Fruit fly (Drosophila melanogaster) whole organism, embryonic: ENCODE measurements around the gene Cyp4d1.

Experiments
- Antp ChIP-seq: fragments of 200-800 bp; sonication (Bioruptor generic); optimal IDR thresholded peaks from 3 replicates; lab custom pipeline; 2016; ENCODE audit warnings: missing biosample characterization, missing genetic modification characterization
- Atf-2 ChIP-seq: fragments of 200-800 bp; sonication (Bioruptor generic); optimal IDR thresholded peaks from 2 replicates; lab custom pipeline; 2016; ENCODE audit warnings: missing biosample characterization, missing genetic modification characterization
- BtbVII ChIP-seq: fragments of 200-800 bp; sonication (Bioruptor generic); optimal IDR thresholded peaks from 3 replicates; lab custom pipeline; 2017; ENCODE audit warnings: missing biosample characterization, mild to moderate bottlenecking, missing genetic modification characterization
- CG10654 ChIP-seq: fragments of 200-800 bp; sonication (Bioruptor generic); optimal IDR thresholded peaks from 2 replicates; lab custom pipeline; 2016; ENCODE audit warnings: missing biosample characterization, missing genetic modification characterization
- CG11560 ChIP-seq: fragments of 200-800 bp; sonication (Bioruptor generic); IDR thresholded peaks from 3 replicates; pipeline ENCODE4 v1.3.6; 2022; ENCODE audit warnings: missing biosample characterization, missing genetic modification characterization
- CG11695 ChIP-seq: fragments of 200-800 bp; sonication (Bioruptor generic); IDR thresholded peaks from 3 replicates; pipeline ENCODE4 v1.3.6; 2022; ENCODE audit warnings: missing biosample characterization, missing genetic modification characterization
- CG16863 ChIP-seq: fragments of 200-800 bp; sonication (Bioruptor generic); optimal IDR thresholded peaks from 3 replicates; lab custom pipeline; 2016; ENCODE audit warnings: missing biosample characterization, missing genetic modification characterization
- CG1792 ChIP-seq: fragments of 200-800 bp; sonication (Bioruptor generic); optimal IDR thresholded peaks from 2 replicates; lab custom pipeline; 2016; ENCODE audit warnings: missing biosample characterization, missing genetic modification characterization
- CG18764 ChIP-seq: fragments of 200-800 bp; sonication (Bioruptor generic); optimal IDR thresholded peaks from 3 replicates; lab custom pipeline; 2016; ENCODE audit warnings: missing biosample characterization, missing genetic modification characterization
- CG3065 ChIP-seq: fragments of 200-800 bp; sonication (Bioruptor generic); optimal IDR thresholded peaks from 2 replicates; lab custom pipeline; 2016; ENCODE audit warnings: missing biosample characterization, missing genetic modification characterization
- CG3163 ChIP-seq: fragments of 200-800 bp; sonication (Bioruptor generic); optimal IDR thresholded peaks from 3 replicates; lab custom pipeline; 2016; ENCODE audit warnings: missing biosample characterization, missing genetic modification characterization
- CG6272 ChIP-seq: fragments of 200-800 bp; sonication (Bioruptor generic); IDR thresholded peaks from 2 replicates; pipeline ENCODE4 v1.3.6; 2022; ENCODE audit warnings: missing biosample characterization, missing genetic modification characterization
- CG6683 ChIP-seq: fragments of 200-800 bp; sonication (Bioruptor generic); optimal IDR thresholded peaks from 2 replicates; lab custom pipeline; 2017; ENCODE audit warnings: missing biosample characterization, mild to moderate bottlenecking, missing genetic modification characterization, missing genetic modification reagents
- CG7357 ChIP-seq: fragments of 200-800 bp; sonication (Bioruptor generic); IDR thresholded peaks from 3 replicates; pipeline ENCODE4 v1.3.6; 2022; ENCODE audit warnings: missing biosample characterization, missing genetic modification characterization
- CG7928 ChIP-seq: fragments of 200-800 bp; sonication (Bioruptor generic); optimal IDR thresholded peaks from 2 replicates; lab custom pipeline; 2017; ENCODE audit warnings: missing biosample characterization, mild to moderate bottlenecking, missing genetic modification characterization
- CG7963 ChIP-seq: fragments of 200-800 bp; sonication (Bioruptor generic); IDR thresholded peaks from 3 replicates; pipeline ENCODE4 v1.3.6; 2022; ENCODE audit warnings: missing biosample characterization, missing genetic modification characterization; ENCODE audit not compliant: partially characterized antibody
- CG8388 ChIP-seq: fragments of 200-800 bp; sonication (Bioruptor generic); optimal IDR thresholded peaks from 2 replicates; lab custom pipeline; 2019; ENCODE audit warnings: missing biosample characterization, mild to moderate bottlenecking, missing genetic modification characterization, moderate library complexity
- CG9215 ChIP-seq: fragments of 200-800 bp; sonication (Bioruptor generic); IDR thresholded peaks from 2 replicates; pipeline ENCODE4 v1.3.6; 2022; ENCODE audit warnings: missing biosample characterization, missing genetic modification characterization
- D19A ChIP-seq: fragments of 200-800 bp; optimal IDR thresholded peaks from 3 replicates; lab custom pipeline; 2019; ENCODE audit warnings: missing biosample characterization, mild to moderate bottlenecking, missing genetic modification characterization, moderate library complexity
- D19B ChIP-seq: fragments of 200-800 bp; sonication (Bioruptor generic); optimal IDR thresholded peaks from 2 replicates; lab custom pipeline; 2017; ENCODE audit warnings: missing biosample characterization, mild to moderate bottlenecking, missing genetic modification characterization
- Dek ChIP-seq: fragments of 200-800 bp; sonication (Bioruptor generic); optimal IDR thresholded peaks from 3 replicates; lab custom pipeline; 2019; ENCODE audit warnings: missing biosample characterization, mild to moderate bottlenecking, missing genetic modification characterization, moderate library complexity
- Doc2 ChIP-seq: fragments of 200-800 bp; sonication (Bioruptor generic); IDR thresholded peaks from 2 replicates; pipeline ENCODE4 v1.3.6; 2022; ENCODE audit warnings: missing biosample characterization, missing genetic modification characterization
- Fer2 ChIP-seq: fragments of 200-800 bp; sonication (Bioruptor generic); optimal IDR thresholded peaks from 2 replicates; lab custom pipeline; 2018; ENCODE audit warnings: missing biosample characterization, mild to moderate bottlenecking, missing genetic modification characterization, moderate library complexity
- GATAe ChIP-seq: fragments of 200-800 bp; sonication (Bioruptor generic); conservative IDR thresholded peaks from 2 replicates; pipeline ENCODE4 v1.3.6; 2022; ENCODE audit warnings: missing biosample characterization, missing genetic modification characterization
- Lpt ChIP-seq: fragments of >200 bp; optimal IDR thresholded peaks from 2 replicates; lab custom pipeline; 2018; ENCODE audit warnings: missing biosample characterization, missing genetic modification characterization
- MESR4 ChIP-seq: fragments of 200-800 bp; sonication (Bioruptor generic); optimal IDR thresholded peaks from 2 replicates; lab custom pipeline; 2018; ENCODE audit warnings: missing biosample characterization, mild to moderate bottlenecking, missing genetic modification characterization, moderate library complexity
- MTF-1 ChIP-seq: fragments of 200-800 bp; sonication (Bioruptor generic); optimal IDR thresholded peaks from 2 replicates; lab custom pipeline; 2018; ENCODE audit warnings: missing biosample characterization, mild to moderate bottlenecking, missing genetic modification characterization, borderline replicate concordance
- Myb ChIP-seq: fragments of 200-800 bp; sonication (Bioruptor generic); optimal IDR thresholded peaks from 2 replicates; lab custom pipeline; 2016; ENCODE audit warnings: missing biosample characterization, missing genetic modification characterization
- Oaz ChIP-seq: fragments of 200-800 bp; sonication (Bioruptor generic); IDR thresholded peaks from 2 replicates; pipeline ENCODE4 v1.3.6; 2022; ENCODE audit warnings: missing biosample characterization, missing genetic modification characterization
- Ptx1 ChIP-seq: fragments of 200-800 bp; sonication (Bioruptor generic); IDR thresholded peaks from 2 replicates; pipeline ENCODE4 v1.3.6; 2022; ENCODE audit warnings: missing biosample characterization, missing genetic modification characterization
- TFAM ChIP-seq: fragments of 200-800 bp; sonication (Bioruptor generic); optimal IDR thresholded peaks from 2 replicates; lab custom pipeline; 2017; ENCODE audit warnings: missing biosample characterization, missing genetic modification characterization, inconsistent platforms
- cg ChIP-seq: fragments of 200-800 bp; sonication (Bioruptor generic); optimal IDR thresholded peaks from 3 replicates; lab custom pipeline; 2019; ENCODE audit warnings: missing biosample characterization, mild to moderate bottlenecking, missing genetic modification characterization, moderate library complexity
- dati ChIP-seq: fragments of 200-800 bp; sonication (Bioruptor generic); IDR thresholded peaks from 2 replicates; pipeline ENCODE4 v1.3.6; 2022; ENCODE audit warnings: missing biosample characterization, missing genetic modification characterization
- dimm ChIP-seq: fragments of 200-800 bp; sonication (Bioruptor generic); IDR thresholded peaks from 2 replicates; pipeline ENCODE4 v1.3.6; 2022; ENCODE audit warnings: missing biosample characterization, missing genetic modification characterization
- dpn ChIP-seq, 2 experiments: fragments of 200-800 bp; sonication (Bioruptor generic); optimal IDR thresholded peaks; 3 replicates each; lab custom pipeline; 2016; ENCODE audit warnings: missing biosample characterization in 2 of 2, missing genetic modification characterization in 2 of 2
- emc ChIP-seq: fragments of 200-800 bp; sonication (Bioruptor generic); optimal IDR thresholded peaks from 2 replicates; lab custom pipeline; 2016; ENCODE audit warnings: missing biosample characterization, missing genetic modification characterization
- gcm ChIP-seq: fragments of 200-800 bp; sonication (Bioruptor generic); optimal IDR thresholded peaks from 2 replicates; lab custom pipeline; 2019; ENCODE audit warnings: missing biosample characterization, mild to moderate bottlenecking, missing genetic modification characterization, moderate library complexity
- gem ChIP-seq: fragments of 200-800 bp; sonication (Bioruptor generic); optimal IDR thresholded peaks from 2 replicates; lab custom pipeline; 2019; ENCODE audit warnings: missing biosample characterization, mild to moderate bottlenecking, missing genetic modification characterization, moderate library complexity
- lab ChIP-seq: fragments of 200-800 bp; sonication (Bioruptor generic); optimal IDR thresholded peaks from 3 replicates; lab custom pipeline; 2017; ENCODE audit warnings: missing biosample characterization, missing genetic modification characterization, mild to moderate bottlenecking, moderate library complexity, missing genetic modification reagents
- lola ChIP-seq, 3 experiments: fragments of >200 bp in 2 of 3; fragments of 200-800 bp in 1 of 3; sonication (Bioruptor generic) in 1 of 3; optimal IDR thresholded peaks; 2 replicates each; lab custom pipeline; 2017 to 2019; ENCODE audit warnings: missing biosample characterization in 3 of 3, missing genetic modification characterization in 3 of 3, mild to moderate bottlenecking in 1 of 3, moderate library complexity in 1 of 3
- pho ChIP-seq: fragments of 200-800 bp; sonication (Bioruptor generic); optimal IDR thresholded peaks from 2 replicates; lab custom pipeline; 2016; ENCODE audit warnings: missing biosample characterization, missing genetic modification characterization
- row ChIP-seq: fragments of 200-800 bp; sonication (Bioruptor generic); IDR thresholded peaks from 3 replicates; pipeline ENCODE4 v1.3.6; 2022; ENCODE audit warnings: missing biosample characterization, missing genetic modification characterization
- salm ChIP-seq: fragments of 200-800 bp; sonication (Bioruptor generic); optimal IDR thresholded peaks from 2 replicates; lab custom pipeline; 2018; ENCODE audit warnings: missing biosample characterization, mild to moderate bottlenecking, missing genetic modification characterization
- sc ChIP-seq, 3 experiments: fragments of >200 bp in 2 of 3; fragments of 200-800 bp in 1 of 3; sonication (Bioruptor generic) in 1 of 3; optimal IDR thresholded peaks; 2 replicates in 2 of 3; 3 replicates in 1 of 3; lab custom pipeline; 2017; ENCODE audit warnings: mild to moderate bottlenecking in 1 of 3, missing biosample characterization in 1 of 3, missing genetic modification characterization in 1 of 3, missing genetic modification reagents in 1 of 3
- sens-2 ChIP-seq: fragments of 200-800 bp; sonication (Bioruptor generic); IDR thresholded peaks from 2 replicates; pipeline ENCODE4 v1.3.6; 2022; ENCODE audit warnings: missing biosample characterization, missing genetic modification characterization
- ssp ChIP-seq: fragments of 200-800 bp; sonication (Bioruptor generic); IDR thresholded peaks from 2 replicates; pipeline ENCODE4 v1.3.6; 2022; ENCODE audit warnings: missing biosample characterization, missing genetic modification characterization
- trh ChIP-seq: fragments of 200-800 bp; sonication (Bioruptor generic); optimal IDR thresholded peaks from 2 replicates; lab custom pipeline; 2016; ENCODE audit warnings: missing biosample characterization, missing genetic modification characterization
- z ChIP-seq: fragments of 200-800 bp; sonication (Bioruptor generic); IDR thresholded peaks from 3 replicates; pipeline ENCODE4 v1.3.6; 2022; ENCODE audit warnings: missing biosample characterization, missing genetic modification characterization

Gene Cyp4d1

dm6 chrX:2135868-2136787 lies 25.9 kb downstream of the Cyp4d1 start (continued):
- TF ChIP-seq CG7963 (GFP tag; lab: Robert Waterston, UW), result no peak
- peak; percentile 69 for TF ChIP-seq D19B
- TF ChIP-seq CG10654 (GFP tag; lab: Kevin White, UChicago), result no peak
- TF ChIP-seq sens-2 (GFP tag; lab: Robert Waterston, UW), result no peak
- TF ChIP-seq Oaz (GFP tag; lab: Robert Waterston, UW), result no peak
- no peak for TF ChIP-seq Atf-2 (GFP tag; lab: Kevin White, UChicago)
- no peak for TF ChIP-seq CG3163 (GFP tag; lab: Kevin White, UChicago)
- TF ChIP-seq dati, result no peak
- peak; percentile 20; the same call in 1 of the 3 replicates for TF ChIP-seq z
- TF ChIP-seq lab (GFP tag; lab: Kevin White, UChicago), result peak; percentile 6
- TF ChIP-seq CG11560 (tag; lab: Robert Waterston, UW), result 0 out of 3 replicates have a peak, but pooled peaks have one; percentile 41
- no peak for TF ChIP-seq salm (tag; lab: Kevin White, UChicago)
- TF ChIP-seq Lpt (GFP tag; lab: Kevin White, UChicago), result no peak
- no peak for TF ChIP-seq TFAM
- peak; percentile 59 for TF ChIP-seq gem (tag; lab: Kevin White, UChicago)
- peak; percentile 23; the same call in 1 of the 3 replicates for TF ChIP-seq CG11695 (GFP tag; lab: Robert Waterston, UW)
- no peak for TF ChIP-seq cg (GFP tag; lab: Kevin White, UChicago)
- peak; percentile 37 for TF ChIP-seq Myb (GFP tag; lab: Kevin White, UChicago)
- no peak for TF ChIP-seq MTF-1
- TF ChIP-seq Antp (GFP tag; lab: Kevin White, UChicago), result peak; percentile 34
- no peak for TF ChIP-seq CG7928
- no peak for TF ChIP-seq MESR4 (GFP tag; lab: Kevin White, UChicago)
- TF ChIP-seq pho (GFP tag; lab: Kevin White, UChicago), result peak; percentile 27
- TF ChIP-seq CG16863, result peak; percentile 30
- TF ChIP-seq CG7357 (GFP tag; lab: Robert Waterston, UW), result 0 out of 3 replicates have a peak, but pooled peaks have one; percentile 54
- no peak for TF ChIP-seq gcm
- TF ChIP-seq ssp (GFP tag; lab: Robert Waterston, UW), result peak; percentile 41; the same call in 1 of the 2 replicates
- TF ChIP-seq Doc2 (GFP tag; lab: Robert Waterston, UW), result no peak
- TF ChIP-seq lola (GFP tag; optimal IDR thresholded peaks at IDR 0.05; lab: Kevin White, UChicago), result peak in 1 of 3 experiments; percentile 21
- TF ChIP-seq Dek, result no peak
- no peak for TF ChIP-seq emc (GFP tag; lab: Kevin White, UChicago)
- TF ChIP-seq CG6683, result no peak
- peak; percentile 75 for TF ChIP-seq Ptx1 (GFP tag; lab: Robert Waterston, UW)
- peak; percentile 48; the same call in 1 of the 2 replicates for TF ChIP-seq CG9215 (GFP tag; lab: Robert Waterston, UW)
- peak; percentile 98 for TF ChIP-seq D19A (tag; lab: Kevin White, UChicago)
- no peak for TF ChIP-seq BtbVII
- no peak for TF ChIP-seq Fer2 (tag; lab: Kevin White, UChicago)
- no peak for TF ChIP-seq GATAe (GFP tag; lab: Robert Waterston, UW)
- no peak for TF ChIP-seq CG18764 (GFP tag; lab: Kevin White, UChicago)
- TF ChIP-seq CG3065 (GFP tag; lab: Kevin White, UChicago), result no peak
- peak; percentile 17 for TF ChIP-seq CG1792 (GFP tag; lab: Kevin White, UChicago)
- no peak for TF ChIP-seq sc (optimal IDR thresholded peaks at IDR 0.05; lab: Kevin White, UChicago)
- no peak for TF ChIP-seq sc (GFP tag; optimal IDR thresholded peaks at IDR 0.05; lab: Kevin White, UChicago)
- peak; percentile 12 to 53 for TF ChIP-seq dpn (GFP tag; optimal IDR thresholded peaks at IDR 0.05; lab: Kevin White, UChicago)
- TF ChIP-seq CG6272 (GFP tag; lab: Robert Waterston, UW), result peak; percentile 11; the same call in 1 of the 2 replicates
- no peak for TF ChIP-seq dimm (GFP tag; lab: Robert Waterston, UW)
- TF ChIP-seq CG8388, result peak; percentile 3
- TF ChIP-seq trh, result no peak
- TF ChIP-seq row, result peak; percentile 76
